Fruit fly (Drosophila melanogaster) whole organism, embryonic: ENCODE results near the gene CG4972.

Experiments used
- CG10209 ChIP-seq: fragments of 200-800 bp; sonication (Bioruptor generic); optimal IDR thresholded peaks from 3 replicates; lab custom pipeline; 2017; ENCODE audit warnings: missing biosample characterization, mild to moderate bottlenecking, missing genetic modification characterization, missing genetic modification reagents
- CG4424 ChIP-seq: fragments of 200-800 bp; sonication (Bioruptor generic); optimal IDR thresholded peaks from 3 replicates; lab custom pipeline; 2016; ENCODE audit warnings: missing biosample characterization, missing genetic modification characterization

DNA sequence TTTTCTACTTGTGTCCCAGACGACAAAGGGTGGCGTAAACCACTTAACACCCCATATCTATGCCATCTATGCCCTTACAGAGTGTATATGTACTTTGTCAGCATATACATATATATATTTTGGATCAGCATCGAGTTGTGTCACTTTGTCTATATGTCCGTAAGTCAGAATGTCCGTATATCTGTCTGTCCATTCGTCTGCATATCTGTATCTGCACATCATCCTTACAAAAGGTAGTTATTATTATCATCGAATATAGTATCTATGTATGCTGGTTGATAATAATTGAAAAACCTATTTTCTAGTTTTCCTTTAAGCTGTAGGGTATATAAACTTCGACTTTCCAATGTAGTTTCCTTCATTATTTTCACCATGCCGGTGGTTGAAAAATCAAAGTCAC, 36.5 kb downstream of the CG4972 start:
- no peak for TF ChIP-seq CG10209 (GFP tag; lab: Kevin White, UChicago)
- TF ChIP-seq CG4424 (GFP tag; lab: Kevin White, UChicago), result no peak
